Fruit fly (Drosophila melanogaster) whole organism, pupa: ENCODE data around the gene CG18233.

Experiments
- CG10348 ChIP-seq: fragments of 200-800 bp; sonication (Bioruptor generic); IDR thresholded peaks from 2 replicates; pipeline ENCODE4 v1.3.6; 2022; ENCODE audit warnings: missing biosample characterization, missing genetic modification characterization
- CG12605 ChIP-seq: fragments of 200-800 bp; sonication (Bioruptor generic); IDR thresholded peaks from 2 replicates; pipeline ENCODE4 v1.3.6; 2022; ENCODE audit warnings: missing biosample characterization, missing genetic modification characterization
- CG13204 ChIP-seq: fragments of 200-800 bp; sonication (Bioruptor generic); optimal IDR thresholded peaks from 2 replicates; lab custom pipeline; 2018; ENCODE audit warnings: missing biosample characterization, mild to moderate bottlenecking, missing genetic modification characterization, moderate library complexity
- CG14655 ChIP-seq: fragments of 200-800 bp; sonication (Bioruptor generic); optimal IDR thresholded peaks from 3 replicates; lab custom pipeline; 2017; ENCODE audit warnings: mild to moderate bottlenecking, missing biosample characterization, missing genetic modification reagents, missing genetic modification characterization
- CG15710 ChIP-seq: fragments of 200-800 bp; sonication (Bioruptor generic); optimal IDR thresholded peaks from 2 replicates; lab custom pipeline; 2018; ENCODE audit warnings: missing biosample characterization, mild to moderate bottlenecking, missing genetic modification characterization, moderate library complexity
- CG17806 ChIP-seq: fragments of 200-800 bp; sonication (Bioruptor generic); optimal IDR thresholded peaks from 2 replicates; lab custom pipeline; 2018; ENCODE audit warnings: missing biosample characterization, mild to moderate bottlenecking, missing genetic modification characterization, moderate library complexity
- CG32121 ChIP-seq: fragments of 200-800 bp; sonication (Bioruptor generic); IDR thresholded peaks from 2 replicates; pipeline ENCODE4 v1.3.6; 2022; ENCODE audit warnings: missing biosample characterization, missing genetic modification characterization
- CG34367 ChIP-seq: fragments of 200-800 bp; sonication (Bioruptor generic); optimal IDR thresholded peaks from 2 replicates; lab custom pipeline; 2018; ENCODE audit warnings: missing biosample characterization, mild to moderate bottlenecking, missing genetic modification characterization
- CG4496 ChIP-seq: fragments of 200-800 bp; sonication (Bioruptor generic); IDR thresholded peaks from 3 replicates; pipeline ENCODE4 v1.3.6; 2022; ENCODE audit warnings: missing biosample characterization, missing genetic modification characterization
- CG8159 ChIP-seq: fragments of 200-800 bp; sonication (Bioruptor generic); optimal IDR thresholded peaks from 3 replicates; lab custom pipeline; 2018; ENCODE audit warnings: missing biosample characterization, mild to moderate bottlenecking, missing genetic modification characterization, moderate library complexity
- CG8301 ChIP-seq: fragments of 200-800 bp; sonication (Bioruptor generic); optimal IDR thresholded peaks from 2 replicates; lab custom pipeline; 2018; ENCODE audit warnings: missing biosample characterization, mild to moderate bottlenecking, missing genetic modification characterization
- CG9948 ChIP-seq: fragments of 200-800 bp; sonication (Bioruptor generic); optimal IDR thresholded peaks from 2 replicates; lab custom pipeline; 2018; ENCODE audit warnings: missing biosample characterization, mild to moderate bottlenecking, missing genetic modification characterization, moderate library complexity
- D1 ChIP-seq: fragments of 200-800 bp; sonication (Bioruptor generic); optimal IDR thresholded peaks from 2 replicates; lab custom pipeline; 2018; ENCODE audit warnings: missing biosample characterization, mild to moderate bottlenecking, missing genetic modification characterization, moderate library complexity
- EcR ChIP-seq: fragments of 200-800 bp; sonication (Bioruptor generic); optimal IDR thresholded peaks from 3 replicates; lab custom pipeline; 2019; ENCODE audit warnings: missing biosample characterization, missing genetic modification characterization, mild to moderate bottlenecking, moderate library complexity, missing genetic modification reagents
- Ets98B ChIP-seq: fragments of 200-800 bp; sonication (Bioruptor generic); IDR thresholded peaks from 2 replicates; pipeline ENCODE4 v1.3.6; 2022; ENCODE audit warnings: missing biosample characterization, missing genetic modification characterization
- Pif1A ChIP-seq: fragments of 200-800 bp; sonication (Bioruptor generic); optimal IDR thresholded peaks from 3 replicates; lab custom pipeline; 2016; ENCODE audit warnings: missing biosample characterization, missing genetic modification characterization
- Pif1B ChIP-seq: fragments of 200-800 bp; sonication (Bioruptor generic); optimal IDR thresholded peaks from 3 replicates; lab custom pipeline; 2016; ENCODE audit warnings: missing biosample characterization, missing genetic modification characterization
- Snoo ChIP-seq: fragments of 200-800 bp; sonication (Bioruptor generic); optimal IDR thresholded peaks from 3 replicates; lab custom pipeline; 2017; ENCODE audit warnings: missing biosample characterization, mild to moderate bottlenecking, missing genetic modification characterization, inconsistent platforms
- fd96Ca ChIP-seq: fragments of 200-800 bp; sonication (Bioruptor generic); IDR thresholded peaks from 3 replicates; pipeline ENCODE4 v1.3.6; 2022; ENCODE audit warnings: missing biosample characterization, missing genetic modification characterization
- gl ChIP-seq: fragments of 200-800 bp; sonication (Bioruptor generic); optimal IDR thresholded peaks from 2 replicates; lab custom pipeline; 2018; ENCODE audit warnings: missing biosample characterization, mild to moderate bottlenecking, missing genetic modification characterization
- rn ChIP-seq: fragments of 200-800 bp; sonication (Bioruptor generic); IDR thresholded peaks from 2 replicates; pipeline ENCODE4 v1.3.6; 2022; ENCODE audit warnings: missing biosample characterization, missing genetic modification characterization

CG18233 gene

DNA sequence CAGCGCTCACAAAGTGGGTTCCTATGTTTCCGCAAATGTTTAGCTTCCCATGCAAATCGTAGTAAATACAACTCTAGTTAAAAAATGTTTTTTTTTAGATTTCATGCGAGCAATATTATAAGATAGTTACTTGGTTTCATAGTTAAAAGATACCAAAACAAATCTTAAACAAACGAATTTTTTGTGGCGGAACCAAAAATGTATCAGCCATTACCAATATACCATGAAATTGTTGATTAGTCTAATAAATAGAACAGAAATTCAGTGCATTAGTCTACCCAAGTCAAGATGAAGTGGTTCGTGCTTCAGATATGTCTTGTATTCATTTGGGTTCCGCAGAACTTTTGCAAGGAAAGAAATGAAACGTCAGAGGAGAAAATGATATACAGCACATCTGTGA lies 6.3 kb downstream of the CG18233 start, which contains the start of gene CG32199:
Gene CG32199, plus strand, starts transcription at position 301 of the 400 bp plus-strand sequence.
- TF ChIP-seq Ets98B (GFP tag; lab: Robert Waterston, UW) = no peak
- TF ChIP-seq CG15710 (tag; lab: Kevin White, UChicago) = no peak
- TF ChIP-seq rn (GFP tag; lab: Robert Waterston, UW) = no peak
- TF ChIP-seq CG10348 (GFP tag; lab: Robert Waterston, UW) = no peak
- TF ChIP-seq gl (tag; lab: Kevin White, UChicago) = no peak
- TF ChIP-seq Pif1A (GFP tag; lab: Kevin White, UChicago) = no peak
- no peak for TF ChIP-seq D1 (tag; lab: Kevin White, UChicago)
- TF ChIP-seq CG4496 (GFP tag; lab: Robert Waterston, UW) = no peak
- no peak for TF ChIP-seq CG13204
- TF ChIP-seq CG12605 (GFP tag; lab: Robert Waterston, UW) = no peak
- TF ChIP-seq CG32121 (GFP tag; lab: Robert Waterston, UW) = no peak
- TF ChIP-seq CG8301 (tag; lab: Kevin White, UChicago) = no peak
- no peak for TF ChIP-seq Snoo (tag; lab: Kevin White, UChicago)
- TF ChIP-seq fd96Ca (GFP tag; lab: Robert Waterston, UW) = no peak

- no peak for TF ChIP-seq CG13204
- TF ChIP-seq D1 (tag; lab: Kevin White, UChicago) = peak; percentile 85
- TF ChIP-seq Pif1B (GFP tag; lab: Kevin White, UChicago) = no peak
- TF ChIP-seq CG34367 (tag; lab: Kevin White, UChicago) = no peak
- TF ChIP-seq CG32121 (GFP tag; lab: Robert Waterston, UW) = no peak
- TF ChIP-seq CG12605 (GFP tag; lab: Robert Waterston, UW) = peak; percentile 31; the same call in 1 of the 2 replicates
- TF ChIP-seq CG10348 (GFP tag; lab: Robert Waterston, UW) = no peak
- no peak for TF ChIP-seq CG9948
- no peak for TF ChIP-seq gl (tag; lab: Kevin White, UChicago)
- no peak for TF ChIP-seq Ets98B (GFP tag; lab: Robert Waterston, UW)
- TF ChIP-seq CG15710 (tag; lab: Kevin White, UChicago) = no peak
- TF ChIP-seq CG14655 (GFP tag; lab: Kevin White, UChicago) = no peak
- TF ChIP-seq CG8159 = no peak
- TF ChIP-seq CG4496 (GFP tag; lab: Robert Waterston, UW) = no peak
- TF ChIP-seq fd96Ca (GFP tag; lab: Robert Waterston, UW) = no peak
These were observed 12.8 kb downstream of the CG18233 start, which contains the start of the genes CG13380 and CG4174 for dm6 chr3L:18617893-18618577. TSS of gene CG13380 (minus strand) at chr3L:18617943. TSS of gene CG4174 (minus strand) at chr3L:18617943.

DNA sequence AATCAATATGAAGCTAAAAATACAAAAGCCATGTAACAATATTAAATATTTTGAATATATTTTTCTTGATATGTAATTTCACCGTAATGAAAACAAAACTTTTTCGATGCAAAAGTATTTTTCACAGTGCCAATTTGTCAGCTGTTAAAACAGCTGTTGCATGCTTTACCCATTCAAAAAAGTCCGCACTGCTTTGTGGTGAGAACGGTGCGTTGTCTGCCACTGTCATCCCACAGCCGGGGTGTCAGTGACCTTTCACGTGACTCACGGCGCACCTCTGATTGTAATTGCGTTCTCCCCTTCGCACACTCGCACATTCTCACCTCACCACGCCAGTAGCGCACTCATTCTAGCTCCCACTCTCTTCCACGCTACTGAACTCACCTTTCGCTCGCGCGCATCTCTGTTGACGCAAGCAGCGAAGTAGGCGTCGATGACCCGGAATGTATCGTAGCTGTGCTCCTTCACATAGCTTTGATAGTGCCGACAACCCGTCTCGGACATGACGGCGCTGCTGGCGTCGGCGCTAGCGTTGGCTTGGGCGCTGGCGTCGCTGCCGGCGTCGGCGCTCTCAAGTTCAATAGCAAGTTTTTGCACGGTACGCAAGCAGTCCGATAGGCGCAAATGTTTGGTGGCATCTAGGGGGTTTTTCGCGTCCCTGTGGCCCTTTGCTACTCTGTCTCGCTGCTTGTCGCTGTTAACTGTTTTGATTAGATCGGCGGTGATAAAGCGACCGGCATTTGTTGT lies 15.9 kb downstream of the CG18233 start:
- TF ChIP-seq CG4496 (GFP tag; lab: Robert Waterston, UW) = peak; percentile 35; the same call in 1 of the 3 replicates
- TF ChIP-seq Ets98B (GFP tag; lab: Robert Waterston, UW) = peak; percentile 48; the same call in 1 of the 2 replicates
- TF ChIP-seq EcR = peak; percentile 100
- TF ChIP-seq CG34367 (tag; lab: Kevin White, UChicago) = no peak
- TF ChIP-seq Snoo (tag; lab: Kevin White, UChicago) = peak; percentile 50
- no peak for TF ChIP-seq D1 (tag; lab: Kevin White, UChicago)
- TF ChIP-seq Pif1A (GFP tag; lab: Kevin White, UChicago) = no peak
- TF ChIP-seq Pif1B (GFP tag; lab: Kevin White, UChicago) = no peak
- TF ChIP-seq CG12605 (GFP tag; lab: Robert Waterston, UW) = no peak
- TF ChIP-seq gl (tag; lab: Kevin White, UChicago) = no peak
- TF ChIP-seq CG13204 = peak; percentile 14
- peak; percentile 58 for TF ChIP-seq CG8301 (tag; lab: Kevin White, UChicago)
- TF ChIP-seq CG15710 (tag; lab: Kevin White, UChicago) = no peak
- peak; percentile 26 for TF ChIP-seq CG8159
- TF ChIP-seq CG17806 = peak; percentile 28
- TF ChIP-seq fd96Ca (GFP tag; lab: Robert Waterston, UW) = no peak; the same call in 2 of the 3 replicates
- peak; percentile 11 for TF ChIP-seq CG9948
- no peak for TF ChIP-seq CG32121 (GFP tag; lab: Robert Waterston, UW)
- TF ChIP-seq CG14655 (GFP tag; lab: Kevin White, UChicago) = peak; percentile 52
- TF ChIP-seq rn (GFP tag; lab: Robert Waterston, UW) = no peak
- 0 out of 2 replicates have a peak, but pooled peaks have one; percentile 27 for TF ChIP-seq CG10348 (GFP tag; lab: Robert Waterston, UW)

- TF ChIP-seq CG17806 (no peak), CG8159 (no peak), CG12605 (GFP tag; lab: Robert Waterston, UW) (0 out of 2 replicates have a peak, but pooled peaks have one; percentile 5), CG14655 (GFP tag; lab: Kevin White, UChicago) (peak; percentile 20), CG4496 (GFP tag; lab: Robert Waterston, UW) (peak; percentile 9; the same call in 1 of the 3 replicates), CG13204 (peak; percentile 41)
These were observed 16.6 kb downstream of the CG18233 start, which contains the start of gene not for dm6 chr3L:18621735-18622421. TSS of gene not (minus strand) at chr3L:18622129.

dm6 chr3L:18622422-18622739 lies 17.1 kb downstream of the CG18233 start, which contains the start of gene bora:
TSS of gene bora (plus strand) at chr3L:18622692.
- TF ChIP-seq gl (tag; lab: Kevin White, UChicago) (no peak), rn (GFP tag; lab: Robert Waterston, UW) (no peak), CG10348 (GFP tag; lab: Robert Waterston, UW) (no peak), CG9948 (no peak), Ets98B (GFP tag; lab: Robert Waterston, UW) (no peak), CG4496 (GFP tag; lab: Robert Waterston, UW) (no peak), CG34367 (tag; lab: Kevin White, UChicago) (no peak), CG14655 (GFP tag; lab: Kevin White, UChicago) (no peak), CG8301 (tag; lab: Kevin White, UChicago) (no peak), Pif1A (GFP tag; lab: Kevin White, UChicago) (no peak), CG8159 (no peak), Pif1B (GFP tag; lab: Kevin White, UChicago) (no peak)
